Worm (Caenorhabditis elegans) whole organism, midembryonic: ENCODE data around the gene cra-1.

Experiments
- T22C8.4 ChIP-seq: fragments of 200-800 bp; sonication (Bioruptor generic); IDR thresholded peaks from 2 replicates; pipeline ENCODE4 v1.3.6; 2022; ENCODE audit warnings: missing genetic modification characterization, missing compliant biosample characterization
- flt-1 ChIP-seq: fragments of 200-800 bp; sonication (Bioruptor generic); IDR thresholded peaks from 2 replicates; pipeline ENCODE4 v1.3.6; 2022; ENCODE audit warnings: missing genetic modification characterization, missing compliant biosample characterization
- klf-2 ChIP-seq: fragments of 200-800 bp; sonication (Bioruptor generic); conservative IDR thresholded peaks from 2 replicates; pipeline ENCODE4 v1.3.6; 2022; ENCODE audit warnings: missing genetic modification reagents, missing genetic modification characterization, missing compliant biosample characterization
- med-1 ChIP-seq: sonication (generic microtip); optimal IDR thresholded peaks from 2 replicates; lab custom pipeline; 2017; ENCODE audit warnings: missing genetic modification characterization, mild to moderate bottlenecking, missing compliant biosample characterization, antibody characterized with exemption, missing genetic modification reagents; ENCODE audit not compliant: insufficient read depth
- ref-1 ChIP-seq: fragments of 200-800 bp; sonication (Bioruptor generic); conservative IDR thresholded peaks from 2 replicates; pipeline ENCODE4 v1.3.6; 2022; ENCODE audit warnings: missing genetic modification reagents, missing genetic modification characterization, missing compliant biosample characterization
- ztf-23 ChIP-seq: fragments of 200-800 bp; sonication (Bioruptor generic); IDR thresholded peaks from 2 replicates; pipeline ENCODE4 v1.3.6; 2022; ENCODE audit warnings: missing genetic modification reagents, missing genetic modification characterization, missing compliant biosample characterization
- ztf-29 ChIP-seq: fragments of 200-800 bp; sonication (Bioruptor generic); IDR thresholded peaks from 2 replicates; pipeline ENCODE4 v1.3.6; 2022; ENCODE audit warnings: missing genetic modification reagents, missing genetic modification characterization, missing compliant biosample characterization

- TF ChIP-seq ztf-23 = no peak
- TF ChIP-seq med-1 (GFP tag; lab: Kevin White, UChicago) = no peak
- TF ChIP-seq T22C8.4 (GFP tag; lab: Robert Waterston, UW) = no peak
- no peak for TF ChIP-seq ref-1 (GFP tag; lab: Robert Waterston, UW)
- no peak for TF ChIP-seq flt-1 (GFP tag; lab: Robert Waterston, UW)
- TF ChIP-seq ztf-29 (GFP tag; lab: Robert Waterston, UW) = no peak
- TF ChIP-seq klf-2 = no peak
Measured at ce11 chrIII:6880797-6881196, 11.5 kb upstream of the cra-1 start, which contains the start of gene K04C2.7.
